Fruit fly (Drosophila melanogaster) whole organism, embryonic: ENCODE data around the gene CG46318.

Experiments used
- Abd-B ChIP-seq: fragments of 200-800 bp; sonication (Bioruptor generic); optimal IDR thresholded peaks from 2 replicates; lab custom pipeline; 2018; ENCODE audit warnings: missing biosample characterization, mild to moderate bottlenecking, missing genetic modification characterization, moderate library complexity
- Atf6 ChIP-seq: fragments of 200-800 bp; sonication (Bioruptor generic); IDR thresholded peaks from 2 replicates; pipeline ENCODE4 v1.3.6; 2022; ENCODE audit warnings: missing biosample characterization, missing genetic modification characterization
- CG10209 ChIP-seq: fragments of 200-800 bp; sonication (Bioruptor generic); optimal IDR thresholded peaks from 3 replicates; lab custom pipeline; 2017; ENCODE audit warnings: missing biosample characterization, mild to moderate bottlenecking, missing genetic modification characterization, missing genetic modification reagents
- CG10543 ChIP-seq: fragments of 200-800 bp; sonication (Bioruptor generic); optimal IDR thresholded peaks from 3 replicates; lab custom pipeline; 2017; ENCODE audit warnings: missing biosample characterization, mild to moderate bottlenecking, missing genetic modification characterization, moderate library complexity
- CG11398 ChIP-seq: fragments of 200-800 bp; sonication (Bioruptor generic); optimal IDR thresholded peaks from 2 replicates; lab custom pipeline; 2016; ENCODE audit warnings: missing biosample characterization, missing genetic modification characterization
- CG12299 ChIP-seq: fragments of 200-800 bp; sonication (Bioruptor generic); optimal IDR thresholded peaks from 2 replicates; lab custom pipeline; 2018; ENCODE audit warnings: missing biosample characterization, mild to moderate bottlenecking, missing genetic modification characterization
- CG13123 ChIP-seq: fragments of 200-800 bp; sonication (Bioruptor generic); optimal IDR thresholded peaks from 2 replicates; lab custom pipeline; 2016; ENCODE audit warnings: missing biosample characterization, missing genetic modification characterization
- CG13287 ChIP-seq: fragments of 200-800 bp; sonication (Bioruptor generic); IDR thresholded peaks from 2 replicates; pipeline ENCODE4 v1.3.6; 2022; ENCODE audit warnings: missing biosample characterization, missing genetic modification characterization; ENCODE audit not compliant: partially characterized antibody
- CG13775 ChIP-seq: fragments of 200-800 bp; sonication (Bioruptor generic); optimal IDR thresholded peaks from 3 replicates; lab custom pipeline; 2017; ENCODE audit warnings: missing biosample characterization, mild to moderate bottlenecking, missing genetic modification characterization
- CG13894 ChIP-seq: fragments of 200-800 bp; sonication (Bioruptor generic); optimal IDR thresholded peaks from 3 replicates; lab custom pipeline; 2018; ENCODE audit warnings: missing biosample characterization, mild to moderate bottlenecking, missing genetic modification characterization, moderate library complexity
- CG14014 ChIP-seq: fragments of 200-800 bp; sonication (Bioruptor generic); IDR thresholded peaks from 2 replicates; pipeline ENCODE4 v1.3.6; 2022; ENCODE audit warnings: missing biosample characterization, missing genetic modification characterization
- CG14965 ChIP-seq: fragments of 200-800 bp; sonication (Bioruptor generic); optimal IDR thresholded peaks from 2 replicates; lab custom pipeline; 2016; ENCODE audit warnings: missing biosample characterization, missing genetic modification characterization, borderline replicate concordance
- CG15011 ChIP-seq: fragments of 200-800 bp; sonication (Bioruptor generic); optimal IDR thresholded peaks from 3 replicates; lab custom pipeline; 2018; ENCODE audit warnings: missing biosample characterization, mild to moderate bottlenecking, missing genetic modification characterization
- CG15696 ChIP-seq: fragments of 200-800 bp; sonication (Bioruptor generic); optimal IDR thresholded peaks from 2 replicates; lab custom pipeline; 2019; ENCODE audit warnings: missing biosample characterization, mild to moderate bottlenecking, missing genetic modification characterization, moderate library complexity
- CG16813 ChIP-seq: fragments of 200-800 bp; sonication (Bioruptor generic); IDR thresholded peaks from 3 replicates; pipeline ENCODE4 v1.3.6; 2022; ENCODE audit warnings: missing biosample characterization, missing genetic modification characterization; ENCODE audit not compliant: partially characterized antibody
- CG17568 ChIP-seq: fragments of 200-800 bp; sonication (Bioruptor generic); optimal IDR thresholded peaks from 2 replicates; lab custom pipeline; 2018; ENCODE audit warnings: missing biosample characterization, mild to moderate bottlenecking, missing genetic modification characterization, moderate library complexity
- CG1832 ChIP-seq: fragments of 200-800 bp; sonication (Bioruptor generic); optimal IDR thresholded peaks from 2 replicates; lab custom pipeline; 2017; ENCODE audit warnings: missing biosample characterization, mild to moderate bottlenecking, missing genetic modification characterization, inconsistent platforms
- CG3065 ChIP-seq: fragments of 200-800 bp; sonication (Bioruptor generic); optimal IDR thresholded peaks from 2 replicates; lab custom pipeline; 2016; ENCODE audit warnings: missing biosample characterization, missing genetic modification characterization
- CG31388 ChIP-seq: fragments of 200-800 bp; sonication (Bioruptor generic); optimal IDR thresholded peaks from 2 replicates; lab custom pipeline; 2016; ENCODE audit warnings: missing biosample characterization, missing genetic modification characterization
- CG5953 ChIP-seq: fragments of 200-800 bp; sonication (Bioruptor generic); IDR thresholded peaks from 2 replicates; pipeline ENCODE4 v1.3.6; 2022; ENCODE audit warnings: missing biosample characterization, missing genetic modification characterization
- CG7271 ChIP-seq: fragments of 200-800 bp; sonication (Bioruptor generic); optimal IDR thresholded peaks from 2 replicates; lab custom pipeline; 2018; ENCODE audit warnings: missing biosample characterization, mild to moderate bottlenecking, missing genetic modification characterization, moderate library complexity
- CG8765 ChIP-seq: fragments of 200-800 bp; sonication (Bioruptor generic); IDR thresholded peaks from 2 replicates; pipeline ENCODE4 v1.3.6; 2022; ENCODE audit warnings: missing biosample characterization, missing genetic modification characterization
- CG9437 ChIP-seq: fragments of 200-800 bp; sonication (Bioruptor generic); optimal IDR thresholded peaks from 2 replicates; lab custom pipeline; 2018; ENCODE audit warnings: missing biosample characterization, mild to moderate bottlenecking, missing genetic modification characterization
- Dbx ChIP-seq: fragments of 200-800 bp; sonication (Bioruptor generic); IDR thresholded peaks from 3 replicates; pipeline ENCODE4 v1.3.6; 2022; ENCODE audit warnings: missing biosample characterization, missing genetic modification characterization
- Doc2 ChIP-seq: fragments of 200-800 bp; sonication (Bioruptor generic); IDR thresholded peaks from 2 replicates; pipeline ENCODE4 v1.3.6; 2022; ENCODE audit warnings: missing biosample characterization, missing genetic modification characterization
- HHEX ChIP-seq: fragments of 200-800 bp; sonication (Bioruptor generic); optimal IDR thresholded peaks from 3 replicates; lab custom pipeline; 2017; ENCODE audit warnings: missing biosample characterization, mild to moderate bottlenecking, missing genetic modification characterization, missing genetic modification reagents
- HLH54F ChIP-seq: fragments of 200-800 bp; sonication (Bioruptor generic); optimal IDR thresholded peaks from 3 replicates; lab custom pipeline; 2016; ENCODE audit warnings: missing biosample characterization, missing genetic modification characterization
- Lpt ChIP-seq: fragments of >200 bp; optimal IDR thresholded peaks from 2 replicates; lab custom pipeline; 2018; ENCODE audit warnings: missing biosample characterization, missing genetic modification characterization
- NfI ChIP-seq: fragments of 200-800 bp; sonication (Bioruptor generic); optimal IDR thresholded peaks from 3 replicates; lab custom pipeline; 2018; ENCODE audit warnings: missing biosample characterization, mild to moderate bottlenecking, missing genetic modification characterization, moderate library complexity
- Vsx1 ChIP-seq: fragments of 200-800 bp; sonication (Bioruptor generic); optimal IDR thresholded peaks from 2 replicates; lab custom pipeline; 2017; ENCODE audit warnings: missing biosample characterization, mild to moderate bottlenecking, missing genetic modification characterization, missing genetic modification reagents
- amos ChIP-seq: fragments of 200-800 bp; sonication (Bioruptor generic); IDR thresholded peaks from 2 replicates; pipeline ENCODE4 v1.3.6; 2022; ENCODE audit warnings: missing biosample characterization, missing genetic modification characterization; ENCODE audit not compliant: partially characterized antibody
- aop ChIP-seq: fragments of 200-800 bp; sonication (Bioruptor generic); IDR thresholded peaks from 2 replicates; pipeline ENCODE4 v1.3.6; 2022; ENCODE audit warnings: missing biosample characterization, missing genetic modification characterization
- bbx ChIP-seq: fragments of 200-800 bp; sonication (Bioruptor generic); IDR thresholded peaks from 2 replicates; pipeline ENCODE4 v1.3.6; 2022; ENCODE audit warnings: missing biosample characterization, missing genetic modification characterization; ENCODE audit not compliant: partially characterized antibody
- gro ChIP-seq: fragments of 200-800 bp; sonication (Bioruptor generic); optimal IDR thresholded peaks from 2 replicates; lab custom pipeline; 2016; ENCODE audit warnings: missing biosample characterization, missing genetic modification characterization
- her ChIP-seq: fragments of 200-800 bp; sonication (Bioruptor generic); optimal IDR thresholded peaks from 2 replicates; lab custom pipeline; 2016; ENCODE audit warnings: missing biosample characterization, missing genetic modification characterization
- jigr1 ChIP-seq: fragments of 200-800 bp; sonication (Bioruptor generic); IDR thresholded peaks from 3 replicates; pipeline ENCODE4 v1.3.6; 2022; ENCODE audit warnings: missing biosample characterization, missing genetic modification characterization
- lab ChIP-seq: fragments of 200-800 bp; sonication (Bioruptor generic); optimal IDR thresholded peaks from 3 replicates; lab custom pipeline; 2017; ENCODE audit warnings: missing biosample characterization, missing genetic modification characterization, mild to moderate bottlenecking, moderate library complexity, missing genetic modification reagents
- nmo ChIP-seq: fragments of 200-800 bp; sonication (Bioruptor generic); optimal IDR thresholded peaks from 2 replicates; lab custom pipeline; 2018; ENCODE audit warnings: missing biosample characterization, mild to moderate bottlenecking, missing genetic modification characterization, moderate library complexity
- pb ChIP-seq: fragments of 200-800 bp; sonication (Bioruptor generic); optimal IDR thresholded peaks from 3 replicates; lab custom pipeline; 2016; ENCODE audit warnings: missing biosample characterization, missing genetic modification characterization
- pfk ChIP-seq: fragments of 200-800 bp; sonication (Bioruptor generic); optimal IDR thresholded peaks from 2 replicates; lab custom pipeline; 2018; ENCODE audit warnings: missing biosample characterization, mild to moderate bottlenecking, missing genetic modification characterization, moderate library complexity
- shn ChIP-seq: fragments of 200-800 bp; sonication (Bioruptor generic); optimal IDR thresholded peaks from 3 replicates; lab custom pipeline; 2016; ENCODE audit warnings: missing biosample characterization, missing genetic modification characterization
- sob ChIP-seq: fragments of 200-800 bp; sonication (Bioruptor generic); IDR thresholded peaks from 2 replicates; pipeline ENCODE4 v1.3.6; 2022; ENCODE audit warnings: missing biosample characterization, missing genetic modification characterization
- tap ChIP-seq: fragments of 200-800 bp; optimal IDR thresholded peaks from 3 replicates; lab custom pipeline; 2019; ENCODE audit warnings: missing biosample characterization, mild to moderate bottlenecking, missing genetic modification characterization, moderate library complexity
- tio ChIP-seq: fragments of 200-800 bp; sonication (Bioruptor generic); optimal IDR thresholded peaks from 2 replicates; lab custom pipeline; 2017; ENCODE audit warnings: missing biosample characterization, missing genetic modification characterization, inconsistent platforms
- vnd ChIP-seq: fragments of 200-800 bp; sonication (Bioruptor generic); IDR thresholded peaks from 3 replicates; pipeline ENCODE4 v1.3.6; 2022; ENCODE audit warnings: missing biosample characterization, missing genetic modification characterization; ENCODE audit not compliant: partially characterized antibody
- vvl ChIP-seq: fragments of 200-800 bp; sonication (Bioruptor generic); IDR thresholded peaks from 2 replicates; pipeline ENCODE4 v1.3.6; 2022; ENCODE audit warnings: missing biosample characterization, missing genetic modification characterization
- zen2 ChIP-seq: fragments of 200-800 bp; sonication (Bioruptor generic); IDR thresholded peaks from 3 replicates; pipeline ENCODE4 v1.3.6; 2022; ENCODE audit warnings: missing biosample characterization, missing genetic modification characterization; ENCODE audit not compliant: partially characterized antibody
- zf30C ChIP-seq: fragments of 200-800 bp; sonication (Bioruptor generic); optimal IDR thresholded peaks from 3 replicates; lab custom pipeline; 2018; ENCODE audit warnings: missing biosample characterization, mild to moderate bottlenecking, missing genetic modification characterization

Gene CG46318

dm6 chr3R:18658945-18659642 is 21.3 kb upstream of the CG46318 start, which contains the start of the genes CG31224 and CstF64 (continued):
- peak; percentile 83 for TF ChIP-seq gro
- TF ChIP-seq Atf6, result peak; percentile 73
- TF ChIP-seq tio (GFP tag; lab: Kevin White, UChicago), result no peak
- TF ChIP-seq CG14965 (GFP tag; lab: Kevin White, UChicago), result peak; percentile 52
- no peak for TF ChIP-seq CG13894 (tag; lab: Kevin White, UChicago)
- TF ChIP-seq pfk (GFP tag; lab: Kevin White, UChicago), result no peak
- TF ChIP-seq zf30C (GFP tag; lab: Kevin White, UChicago), result no peak
- peak; percentile 91 for TF ChIP-seq CG13775 (GFP tag; lab: Kevin White, UChicago)
- TF ChIP-seq vnd (GFP tag; lab: Robert Waterston, UW), result no peak
- TF ChIP-seq Abd-B, result peak; percentile 82
- peak; percentile 82 for TF ChIP-seq pb
- TF ChIP-seq CG31388 (GFP tag; lab: Kevin White, UChicago), result peak; percentile 52
- TF ChIP-seq nmo (GFP tag; lab: Kevin White, UChicago), result peak; percentile 89
- no peak for TF ChIP-seq CG17568
- peak; percentile 81 for TF ChIP-seq CG15696
- peak; percentile 72 for TF ChIP-seq CG13123 (GFP tag; lab: Kevin White, UChicago)
- TF ChIP-seq sob (GFP tag; lab: Robert Waterston, UW), result peak; percentile 85
- TF ChIP-seq Doc2, result peak; percentile 18; the same call in 1 of the 2 replicates
- TF ChIP-seq bbx (GFP tag; lab: Robert Waterston, UW), result no peak
- no peak for TF ChIP-seq Lpt (GFP tag; lab: Kevin White, UChicago)
- peak; percentile 42 for TF ChIP-seq CG3065 (GFP tag; lab: Kevin White, UChicago)
- peak; percentile 85 for TF ChIP-seq CG10543 (GFP tag; lab: Kevin White, UChicago)
- no peak for TF ChIP-seq CG15011 (GFP tag; lab: Kevin White, UChicago)
- TF ChIP-seq CG1832 (GFP tag; lab: Kevin White, UChicago), result peak; percentile 48
- TF ChIP-seq lab, result peak; percentile 90
- no peak; the same call in none of the 2 replicates for TF ChIP-seq CG13287 (GFP tag; lab: Robert Waterston, UW)
- no peak for TF ChIP-seq CG10209 (GFP tag; lab: Kevin White, UChicago)
- TF ChIP-seq CG5953 (GFP tag; lab: Robert Waterston, UW), result peak; percentile 55; the same call in 1 of the 2 replicates
- TF ChIP-seq her (GFP tag; lab: Kevin White, UChicago), result peak; percentile 71
- TF ChIP-seq shn (GFP tag; lab: Kevin White, UChicago), result peak; percentile 89
- TF ChIP-seq NfI (GFP tag; lab: Kevin White, UChicago), result peak; percentile 86
- peak; percentile 94 for TF ChIP-seq HLH54F (GFP tag; lab: Kevin White, UChicago)
- no peak for TF ChIP-seq tap (tag; lab: Kevin White, UChicago)
- TF ChIP-seq CG7271 (tag; lab: Kevin White, UChicago), result peak; percentile 3
- TF ChIP-seq vvl (GFP tag; lab: Robert Waterston, UW), result peak; percentile 90
- TF ChIP-seq CG16813 (GFP tag; lab: Robert Waterston, UW), result peak; percentile 34; the same call in 1 of the 3 replicates
- TF ChIP-seq amos (GFP tag; lab: Robert Waterston, UW), result peak; percentile 35; the same call in 1 of the 2 replicates
- TF ChIP-seq CG12299 (tag; lab: Kevin White, UChicago), result peak; percentile 54
- TF ChIP-seq CG9437 (GFP tag; lab: Kevin White, UChicago), result peak; percentile 71
- no peak for TF ChIP-seq zen2 (GFP tag; lab: Robert Waterston, UW)
- TF ChIP-seq Dbx (GFP tag; lab: Robert Waterston, UW), result peak; percentile 85
- TF ChIP-seq Vsx1 (GFP tag; lab: Kevin White, UChicago), result peak; percentile 22
- peak; percentile 57 for TF ChIP-seq CG11398 (GFP tag; lab: Kevin White, UChicago)
- TF ChIP-seq jigr1 (GFP tag; lab: Robert Waterston, UW), result 0 out of 3 replicates have a peak, but pooled peaks have one; percentile 8
- TF ChIP-seq CG14014 (GFP tag; lab: Robert Waterston, UW), result peak; percentile 81
- no peak for TF ChIP-seq aop
- peak; percentile 79 for TF ChIP-seq CG8765 (GFP tag; lab: Robert Waterston, UW)
- TF ChIP-seq HHEX (GFP tag; lab: Kevin White, UChicago), result peak; percentile 85
